Worm (Caenorhabditis elegans) whole organism, young adult: Measurements from ENCODE around the gene kbp-3.

Source experiments
- B0019.2 ChIP-seq: fragments of 200-800 bp; sonication (Bioruptor generic); conservative IDR thresholded peaks from 2 replicates; pipeline ENCODE4 v1.3.6; 2022; ENCODE audit warnings: missing genetic modification reagents, missing genetic modification characterization, missing compliant biosample characterization
- F10E7.11 ChIP-seq: sonication (generic microtip); optimal IDR thresholded peaks from 2 replicates; lab custom pipeline; 2017; ENCODE audit warnings: mild to moderate bottlenecking, missing genetic modification characterization, moderate library complexity, missing compliant biosample characterization
- F22D6.2 ChIP-seq: sonication (generic microtip); optimal IDR thresholded peaks from 2 replicates; lab custom pipeline; 2016; ENCODE audit warnings: mild to moderate bottlenecking, missing genetic modification characterization, missing compliant biosample characterization
- F33H1.4 ChIP-seq: fragments of 200-800 bp; sonication (Bioruptor generic); IDR thresholded peaks from 2 replicates; pipeline ENCODE4 v1.3.6; 2022; ENCODE audit warnings: missing genetic modification reagents, missing genetic modification characterization, missing compliant biosample characterization
- F37B4.10 ChIP-seq: fragments of 200-800 bp; sonication (Bioruptor generic); IDR thresholded peaks from 2 replicates; pipeline ENCODE4 v1.3.6; 2022; ENCODE audit warnings: missing genetic modification characterization, missing compliant biosample characterization
- F39B2.1 ChIP-seq: fragments of 200-800 bp; sonication (Bioruptor generic); IDR thresholded peaks from 2 replicates; pipeline ENCODE4 v1.3.6; 2022; ENCODE audit warnings: missing genetic modification reagents, missing genetic modification characterization, missing compliant biosample characterization
- F49E8.2 ChIP-seq: sonication (generic microtip); optimal IDR thresholded peaks from 3 replicates; lab custom pipeline; 2017; ENCODE audit warnings: missing genetic modification characterization, mild to moderate bottlenecking, missing compliant biosample characterization, antibody characterized with exemption, moderate library complexity; ENCODE audit not compliant: insufficient read depth
- F52B5.7 ChIP-seq: sonication (generic microtip); optimal IDR thresholded peaks from 2 replicates; lab custom pipeline; 2016; ENCODE audit warnings: mild to moderate bottlenecking, missing genetic modification characterization, missing compliant biosample characterization
- F57A8.1 ChIP-seq: fragments of 200-800 bp; sonication (Bioruptor generic); optimal IDR thresholded peaks from 2 replicates; lab custom pipeline; 2018; ENCODE audit warnings: mild to moderate bottlenecking, missing genetic modification characterization, moderate library complexity, missing compliant biosample characterization
- T07F8.4 ChIP-seq: sonication (generic microtip); optimal IDR thresholded peaks from 2 replicates; lab custom pipeline; 2016; ENCODE audit warnings: mild to moderate bottlenecking, missing genetic modification characterization, moderate library complexity, missing compliant biosample characterization
- Y53F4B.3 ChIP-seq: fragments of 200-800 bp; sonication (Bioruptor generic); IDR thresholded peaks from 2 replicates; pipeline ENCODE4 v1.3.6; 2022; ENCODE audit warnings: missing genetic modification reagents, missing genetic modification characterization, missing compliant biosample characterization
- Y56A3A.18 ChIP-seq: fragments of 200-800 bp; sonication (Bioruptor generic); IDR thresholded peaks from 2 replicates; pipeline ENCODE4 v1.3.6; 2022; ENCODE audit warnings: missing genetic modification reagents, missing genetic modification characterization, missing compliant biosample characterization
- Y67H2A.10 ChIP-seq: fragments of 200-800 bp; sonication (Bioruptor generic); conservative IDR thresholded peaks from 2 replicates; pipeline ENCODE4 v1.3.6; 2022; ENCODE audit warnings: missing genetic modification reagents, missing genetic modification characterization, missing compliant biosample characterization
- Y79H2A.3 ChIP-seq: fragments of 200-800 bp; sonication (Bioruptor generic); conservative IDR thresholded peaks from 2 replicates; pipeline ENCODE4 v1.3.6; 2022; ENCODE audit warnings: missing genetic modification reagents, missing genetic modification characterization, missing compliant biosample characterization
- Y95B8A.8 ChIP-seq: fragments of 200-800 bp; sonication (Bioruptor generic); IDR thresholded peaks from 2 replicates; pipeline ENCODE4 v1.3.6; 2022; ENCODE audit warnings: missing genetic modification reagents, missing genetic modification characterization, missing compliant biosample characterization
- ama-1 ChIP-seq, 3 experiments: fragments of 150-350 bp in 1 of 3; sonication (generic microtip) in 2 of 3; optimal IDR thresholded peaks; 2 replicates each; lab custom pipeline; 2014 to 2018; ENCODE audit warnings: missing biosample characterization in 2 of 3, missing genetic modification characterization in 2 of 3, missing genetic modification reagents in 2 of 3
- aptf-3 ChIP-seq: fragments of 200-800 bp; sonication (Bioruptor generic); IDR thresholded peaks from 2 replicates; pipeline ENCODE4 v1.3.6; 2022; ENCODE audit warnings: missing genetic modification characterization, missing compliant biosample characterization
- atf-7 ChIP-seq: sonication (generic microtip); optimal IDR thresholded peaks from 2 replicates; lab custom pipeline; 2017; ENCODE audit warnings: mild to moderate bottlenecking, missing genetic modification characterization, missing compliant biosample characterization
- athp-1 ChIP-seq: sonication (generic microtip); optimal IDR thresholded peaks from 2 replicates; lab custom pipeline; 2017; ENCODE audit warnings: mild to moderate bottlenecking, missing genetic modification characterization, missing compliant biosample characterization
- attf-5 ChIP-seq: fragments of 200-800 bp; sonication (Bioruptor generic); optimal IDR thresholded peaks from 2 replicates; lab custom pipeline; 2018; ENCODE audit warnings: mild to moderate bottlenecking, missing genetic modification characterization, missing compliant biosample characterization
- cebp-1 ChIP-seq, 2 experiments: fragments of 200-800 bp in 1 of 2; sonication (Bioruptor generic) in 1 of 2; sonication (generic microtip) in 1 of 2; IDR thresholded peaks in 1 of 2; optimal IDR thresholded peaks in 1 of 2; 2 replicates each; pipeline versions ENCODE4 v1.3.6 to Lab custom; 2017 to 2022; ENCODE audit warnings: missing compliant biosample characterization in 2 of 2, missing genetic modification characterization in 2 of 2, mild to moderate bottlenecking in 1 of 2, missing genetic modification reagents in 1 of 2, moderate library complexity in 1 of 2
- ceh-100 ChIP-seq: fragments of 200-800 bp; sonication (Bioruptor generic); IDR thresholded peaks from 2 replicates; pipeline ENCODE4 v1.3.6; 2022; ENCODE audit warnings: missing genetic modification reagents, missing genetic modification characterization, missing compliant biosample characterization
- ceh-40 ChIP-seq: fragments of 200-800 bp; sonication (Bioruptor generic); IDR thresholded peaks from 2 replicates; pipeline ENCODE4 v1.3.6; 2022; ENCODE audit warnings: missing genetic modification characterization, missing compliant biosample characterization
- ceh-79 ChIP-seq: sonication (generic microtip); optimal IDR thresholded peaks from 2 replicates; lab custom pipeline; 2017; ENCODE audit warnings: mild to moderate bottlenecking, missing genetic modification characterization, missing compliant biosample characterization
- egl-44 ChIP-seq: fragments of 200-800 bp; sonication (Bioruptor generic); IDR thresholded peaks from 2 replicates; pipeline ENCODE4 v1.3.6; 2022; ENCODE audit warnings: missing genetic modification reagents, missing genetic modification characterization, missing compliant biosample characterization
- egrh-3 ChIP-seq: fragments of 200-800 bp; sonication (Bioruptor generic); IDR thresholded peaks from 2 replicates; pipeline ENCODE4 v1.3.6; 2022; ENCODE audit warnings: missing genetic modification reagents, missing genetic modification characterization, missing compliant biosample characterization
- fkh-3 ChIP-seq: sonication (generic microtip); optimal IDR thresholded peaks from 2 replicates; lab custom pipeline; 2016; ENCODE audit warnings: mild to moderate bottlenecking, missing genetic modification characterization, missing compliant biosample characterization
- hlh-12 ChIP-seq: sonication (generic microtip); optimal IDR thresholded peaks from 2 replicates; lab custom pipeline; 2016; ENCODE audit warnings: missing genetic modification characterization, missing compliant biosample characterization
- hlh-26 ChIP-seq: fragments of 200-800 bp; sonication (Bioruptor generic); conservative IDR thresholded peaks from 2 replicates; pipeline ENCODE4 v1.3.6; 2022; ENCODE audit warnings: missing genetic modification reagents, missing genetic modification characterization, missing compliant biosample characterization
- hmg-20 ChIP-seq: fragments of 200-800 bp; sonication (Bioruptor generic); IDR thresholded peaks from 2 replicates; pipeline ENCODE4 v1.3.6; 2022; ENCODE audit warnings: missing genetic modification reagents, missing genetic modification characterization, missing compliant biosample characterization
- let-607 ChIP-seq, 2 experiments: fragments of 200-800 bp in 1 of 2; sonication (Bioruptor generic) in 1 of 2; sonication (generic microtip) in 1 of 2; optimal IDR thresholded peaks; 2 replicates each; lab custom pipeline; 2016 to 2018; ENCODE audit warnings: mild to moderate bottlenecking in 2 of 2, missing compliant biosample characterization in 2 of 2, missing genetic modification characterization in 2 of 2, moderate library complexity in 2 of 2, missing genotype in 1 of 2
- lin-54 ChIP-seq: fragments of 200-800 bp; sonication (Bioruptor generic); optimal IDR thresholded peaks from 2 replicates; lab custom pipeline; 2018; ENCODE audit warnings: mild to moderate bottlenecking, missing genetic modification characterization, missing compliant biosample characterization
- madf-10 ChIP-seq: sonication (generic microtip); optimal IDR thresholded peaks from 2 replicates; lab custom pipeline; 2016; ENCODE audit warnings: mild to moderate bottlenecking, missing genetic modification characterization, missing compliant biosample characterization
- madf-6 ChIP-seq: fragments of 200-800 bp; sonication (Bioruptor generic); IDR thresholded peaks from 2 replicates; pipeline ENCODE4 v1.3.6; 2022; ENCODE audit warnings: missing genetic modification reagents, missing genetic modification characterization, missing compliant biosample characterization
- madf-8 ChIP-seq: fragments of 200-800 bp; sonication (Bioruptor generic); conservative IDR thresholded peaks from 2 replicates; pipeline ENCODE4 v1.3.6; 2022; ENCODE audit warnings: missing genetic modification reagents, missing genetic modification characterization, missing compliant biosample characterization
- mel-28 ChIP-seq: sonication (generic microtip); optimal IDR thresholded peaks from 2 replicates; lab custom pipeline; 2016; ENCODE audit warnings: borderline replicate concordance, mild to moderate bottlenecking, missing genetic modification characterization, missing compliant biosample characterization
- nfya-1 ChIP-seq: sonication (generic microtip); optimal IDR thresholded peaks from 2 replicates; lab custom pipeline; 2017; ENCODE audit warnings: antibody characterized with exemption, missing compliant biosample characterization, missing genetic modification characterization, borderline replicate concordance; ENCODE audit not compliant: insufficient read depth
- nfya-2 ChIP-seq: fragments of 200-800 bp; sonication (Bioruptor generic); IDR thresholded peaks from 2 replicates; pipeline ENCODE4 v1.3.6; 2022; ENCODE audit warnings: missing genetic modification reagents, missing genetic modification characterization, missing compliant biosample characterization
- nhr-179 ChIP-seq: sonication (generic microtip); optimal IDR thresholded peaks from 2 replicates; lab custom pipeline; 2016; ENCODE audit warnings: mild to moderate bottlenecking, missing genetic modification characterization, missing compliant biosample characterization
- rpc-1 ChIP-seq, 2 experiments: fragments of 150-350 bp in 1 of 2; sonication (generic microtip) in 1 of 2; optimal IDR thresholded peaks; 2 replicates each; lab custom pipeline; 2014 to 2018; ENCODE audit warnings: missing biosample characterization in 1 of 2, missing genetic modification characterization in 1 of 2, missing genetic modification reagents in 1 of 2, missing genotype in 1 of 2
- sea-2 ChIP-seq: fragments of 200-800 bp; sonication (Bioruptor generic); IDR thresholded peaks from 2 replicates; pipeline ENCODE4 v1.3.6; 2022; ENCODE audit warnings: missing genetic modification characterization, missing compliant biosample characterization
- tbx-9 ChIP-seq: sonication (generic microtip); optimal IDR thresholded peaks from 2 replicates; lab custom pipeline; 2016; ENCODE audit warnings: borderline replicate concordance, missing genetic modification characterization, inconsistent platforms, missing compliant biosample characterization
- unc-130 ChIP-seq: sonication (generic microtip); optimal IDR thresholded peaks from 2 replicates; lab custom pipeline; 2016; ENCODE audit warnings: missing genetic modification reagents, missing genetic modification characterization, missing compliant biosample characterization
- xnd-1 ChIP-seq: sonication (generic microtip); optimal IDR thresholded peaks from 2 replicates; lab custom pipeline; 2016; ENCODE audit warnings: missing genotype, missing genetic modification reagents, missing genetic modification characterization, missing compliant biosample characterization
- zim-3 ChIP-seq: sonication (generic microtip); optimal IDR thresholded peaks from 2 replicates; lab custom pipeline; 2017; ENCODE audit warnings: mild to moderate bottlenecking, missing genetic modification characterization, moderate library complexity, missing compliant biosample characterization
- ztf-22 ChIP-seq: fragments of 200-800 bp; sonication (Bioruptor generic); optimal IDR thresholded peaks from 2 replicates; lab custom pipeline; 2018; ENCODE audit warnings: mild to moderate bottlenecking, missing genetic modification characterization, moderate library complexity, missing compliant biosample characterization
- ztf-28 ChIP-seq: fragments of 200-800 bp; sonication (Bioruptor generic); IDR thresholded peaks from 2 replicates; pipeline ENCODE4 v1.3.6; 2022; ENCODE audit warnings: missing genetic modification reagents, missing genetic modification characterization, missing compliant biosample characterization
- ztf-6 ChIP-seq: fragments of 200-800 bp; sonication (Bioruptor generic); IDR thresholded peaks from 2 replicates; pipeline ENCODE4 v1.3.6; 2022; ENCODE audit warnings: missing genetic modification reagents, missing genetic modification characterization, missing compliant biosample characterization

The kbp-3 gene

ce11 chrII:14410768-14411167, 20.9 kb upstream of the kbp-3 start, which contains the start of gene dsb-2 (continued):
- TF ChIP-seq fkh-3 (tag; lab: Kevin White, UChicago) = no peak
- no peak for TF ChIP-seq Y56A3A.18 (GFP tag; lab: Robert Waterston, UW)
- no peak for TF ChIP-seq F37B4.10 (GFP tag; lab: Robert Waterston, UW)
- no peak for TF ChIP-seq hmg-20
- TF ChIP-seq egl-44 = no peak
- TF ChIP-seq F49E8.2 (tag; lab: Kevin White, UChicago) = peak; percentile 67
- TF ChIP-seq T07F8.4 (tag; lab: Kevin White, UChicago) = no peak
- no peak for TF ChIP-seq ama-1 (optimal IDR thresholded peaks at IDR 0.05; lab: Kevin White, UChicago)
- TF ChIP-seq ama-1 (GFP tag; optimal IDR thresholded peaks at IDR 0.05; lab: Kevin White, UChicago) = no peak
- no peak for TF ChIP-seq cebp-1 (GFP tag; IDR thresholded peaks at IDR 0.05; lab: Robert Waterston, UW)
- no peak for TF ChIP-seq cebp-1 (tag; optimal IDR thresholded peaks at IDR 0.05; lab: Kevin White, UChicago)
- TF ChIP-seq xnd-1 (tag; lab: Kevin White, UChicago) = peak; percentile 96
- TF ChIP-seq mel-28 (tag; lab: Kevin White, UChicago) = no peak
- TF ChIP-seq ztf-22 (GFP tag; lab: Kevin White, UChicago) = no peak
- peak; percentile 89 for TF ChIP-seq madf-8 (GFP tag; lab: Robert Waterston, UW)
- TF ChIP-seq F10E7.11 = no peak
- no peak for TF ChIP-seq zim-3 (tag; lab: Kevin White, UChicago)
- TF ChIP-seq rpc-1 (optimal IDR thresholded peaks at IDR 0.05; lab: Kevin White, UChicago) = no peak
- TF ChIP-seq rpc-1 (tag; optimal IDR thresholded peaks at IDR 0.05; lab: Kevin White, UChicago) = no peak
- TF ChIP-seq madf-10 (tag; lab: Kevin White, UChicago) = no peak
- TF ChIP-seq tbx-9 (tag; lab: Kevin White, UChicago) = no peak
- TF ChIP-seq madf-6 = peak; percentile 97
- no peak for TF ChIP-seq ztf-28
- no peak for TF ChIP-seq F57A8.1 (GFP tag; lab: Kevin White, UChicago)
- no peak for TF ChIP-seq nfya-1 (tag; lab: Kevin White, UChicago)
- no peak for TF ChIP-seq nfya-2 (GFP tag; lab: Robert Waterston, UW)
- TF ChIP-seq hlh-12 (tag; lab: Kevin White, UChicago) = no peak
- TF ChIP-seq hlh-26 (GFP tag; lab: Robert Waterston, UW) = no peak
- TF ChIP-seq ztf-6 (GFP tag; lab: Robert Waterston, UW) = no peak
- peak; percentile 19 for TF ChIP-seq athp-1 (tag; lab: Kevin White, UChicago)
- no peak for TF ChIP-seq F39B2.1 (GFP tag; lab: Robert Waterston, UW)
- TF ChIP-seq unc-130 = peak; percentile 39
- no peak for TF ChIP-seq ceh-40 (GFP tag; lab: Robert Waterston, UW)
- TF ChIP-seq F22D6.2 (tag; lab: Kevin White, UChicago) = no peak
- no peak for TF ChIP-seq Y53F4B.3 (GFP tag; lab: Robert Waterston, UW)
- TF ChIP-seq lin-54 (GFP tag; lab: Kevin White, UChicago) = peak; percentile 84
- no peak for TF ChIP-seq aptf-3 (GFP tag; lab: Robert Waterston, UW)
- peak; percentile 20; the same call in 1 of the 2 replicates for TF ChIP-seq ceh-100 (GFP tag; lab: Robert Waterston, UW)
- TF ChIP-seq Y67H2A.10 (GFP tag; lab: Robert Waterston, UW) = no peak
- 0 out of 2 replicates have a peak, but pooled peaks have one; percentile 50 for TF ChIP-seq Y95B8A.8 (GFP tag; lab: Robert Waterston, UW)
- TF ChIP-seq B0019.2 (GFP tag; lab: Robert Waterston, UW) = no peak
- TF ChIP-seq sea-2 (GFP tag; lab: Robert Waterston, UW) = no peak
- TF ChIP-seq Y79H2A.3 (GFP tag; lab: Robert Waterston, UW) = no peak
- TF ChIP-seq atf-7 = no peak
- no peak for TF ChIP-seq attf-5 (GFP tag; lab: Kevin White, UChicago)
- TF ChIP-seq nhr-179 (tag; lab: Kevin White, UChicago) = no peak
- no peak for TF ChIP-seq egrh-3
- TF ChIP-seq let-607 (tag; optimal IDR thresholded peaks at IDR 0.05; lab: Kevin White, UChicago) = no peak
- TF ChIP-seq F52B5.7 (tag; lab: Kevin White, UChicago) = no peak
- peak; percentile 96 for TF ChIP-seq F33H1.4 (GFP tag; lab: Robert Waterston, UW)
- no peak for TF ChIP-seq ceh-79 (tag; lab: Kevin White, UChicago)
